Worm (Caenorhabditis elegans) whole organism, L4 larva: ENCODE results near the gene erg-28.

Experiments
- F26F4.8 ChIP-seq: fragments of 200-800 bp; sonication (Bioruptor generic); conservative IDR thresholded peaks from 2 replicates; pipeline ENCODE4 v1.3.6; 2022; ENCODE audit warnings: missing genetic modification characterization, missing compliant biosample characterization
- F49E8.2 ChIP-seq: sonication (generic microtip); optimal IDR thresholded peaks from 2 replicates; lab custom pipeline; 2016; ENCODE audit warnings: missing compliant biosample characterization, mild to moderate bottlenecking, missing genetic modification characterization, borderline replicate concordance
- aha-1 ChIP-seq: fragments of 150-350 bp; peaks from one replicate; lab custom pipeline; 2014; ENCODE audit warnings: missing biosample characterization, missing genetic modification characterization
- aly-2 ChIP-seq: sonication (generic microtip); optimal IDR thresholded peaks from 2 replicates; lab custom pipeline; 2018; ENCODE audit warnings: missing biosample characterization, missing genetic modification characterization
- ama-1 ChIP-seq: fragments of 150-350 bp; optimal IDR thresholded peaks from 2 replicates; lab custom pipeline; 2014; ENCODE audit warnings: inconsistent platforms, mixed read lengths
- ceh-32 ChIP-seq: sonication (generic microtip); optimal IDR thresholded peaks from 2 replicates; lab custom pipeline; 2016; ENCODE audit warnings: mild to moderate bottlenecking, missing genetic modification characterization, missing compliant biosample characterization; ENCODE audit not compliant: poor library complexity
- ceh-44 ChIP-seq: fragments of 200-800 bp; sonication (Bioruptor generic); IDR thresholded peaks from 2 replicates; pipeline ENCODE4 v1.3.6; 2022; ENCODE audit warnings: missing genetic modification reagents, missing genetic modification characterization, missing compliant biosample characterization
- ceh-82 ChIP-seq: sonication (generic microtip); optimal IDR thresholded peaks from 2 replicates; lab custom pipeline; 2017; ENCODE audit warnings: missing biosample characterization, missing genetic modification characterization
- daf-12 ChIP-seq: fragments of 150-350 bp; optimal IDR thresholded peaks from 2 replicates; lab custom pipeline; 2014; ENCODE audit warnings: missing biosample characterization, missing genetic modification reagents, missing genetic modification characterization
- dmd-8 ChIP-seq: fragments of 200-800 bp; sonication (Bioruptor generic); IDR thresholded peaks from 2 replicates; pipeline ENCODE4 v1.3.6; 2022; ENCODE audit warnings: missing genetic modification characterization, missing compliant biosample characterization
- duxl-1 ChIP-seq: sonication (generic microtip); optimal IDR thresholded peaks from 2 replicates; lab custom pipeline; 2016; ENCODE audit warnings: mild to moderate bottlenecking, missing genetic modification characterization, moderate library complexity, missing compliant biosample characterization; ENCODE audit not compliant: poor library complexity
- fos-1 ChIP-seq: fragments of 150-350 bp; optimal IDR thresholded peaks from 2 replicates; lab custom pipeline; 2014; ENCODE audit warnings: missing biosample characterization, missing genetic modification characterization
- gei-8 ChIP-seq: fragments of 200-800 bp; sonication (Bioruptor generic); optimal IDR thresholded peaks from 2 replicates; lab custom pipeline; 2018; ENCODE audit warnings: mild to moderate bottlenecking, missing genetic modification characterization, missing compliant biosample characterization
- lin-1 ChIP-seq: fragments of 200-800 bp; sonication (Bioruptor generic); IDR thresholded peaks from 2 replicates; pipeline ENCODE4 v1.3.6; 2022; ENCODE audit warnings: missing genetic modification reagents, missing genetic modification characterization, missing compliant biosample characterization
- lin-15B ChIP-seq: fragments of 150-350 bp; sonication (generic microtip); optimal IDR thresholded peaks from 3 replicates; lab custom pipeline; 2014; ENCODE audit warnings: missing biosample characterization, missing genetic modification characterization
- lin-29 ChIP-seq: fragments of 200-800 bp; sonication (Bioruptor generic); IDR thresholded peaks from 2 replicates; pipeline ENCODE4 v1.3.6; 2022; ENCODE audit warnings: missing genetic modification reagents, missing genetic modification characterization, missing compliant biosample characterization
- lsy-2 ChIP-seq, 2 experiments: fragments of 150-350 bp in 1 of 2; sonication (generic microtip) in 1 of 2; optimal IDR thresholded peaks; 2 replicates each; lab custom pipeline; 2014 to 2017; ENCODE audit warnings: missing biosample characterization in 2 of 2, missing genetic modification characterization in 2 of 2
- madf-9 ChIP-seq: fragments of 200-800 bp; sonication (Bioruptor generic); conservative IDR thresholded peaks from 2 replicates; pipeline ENCODE4 v1.3.6; 2022; ENCODE audit warnings: missing genetic modification reagents, missing genetic modification characterization, missing compliant biosample characterization
- mdt-29 ChIP-seq: fragments of 200-800 bp; sonication (Bioruptor generic); IDR thresholded peaks from 2 replicates; pipeline ENCODE4 v1.3.6; 2022; ENCODE audit warnings: missing genetic modification reagents, missing genetic modification characterization, missing compliant biosample characterization
- mep-1 ChIP-seq: fragments of 150-350 bp; sonication (generic microtip); optimal IDR thresholded peaks from 3 replicates; lab custom pipeline; 2014; ENCODE audit warnings: missing biosample characterization, missing genetic modification characterization
- mxl-2 ChIP-seq: fragments of 200-800 bp; sonication (Bioruptor generic); conservative IDR thresholded peaks from 2 replicates; pipeline ENCODE4 v1.3.6; 2022; ENCODE audit warnings: missing genetic modification reagents, missing genetic modification characterization, missing compliant biosample characterization
- mxl-3 ChIP-seq: fragments of 200-800 bp; sonication (Bioruptor generic); optimal IDR thresholded peaks from 2 replicates; lab custom pipeline; 2018; ENCODE audit warnings: mild to moderate bottlenecking, missing genetic modification characterization, missing compliant biosample characterization
- nhr-28 ChIP-seq: fragments of 150-350 bp; optimal IDR thresholded peaks from 2 replicates; lab custom pipeline; 2014; ENCODE audit warnings: missing biosample characterization, missing genetic modification characterization
- nhr-48 ChIP-seq: sonication (generic microtip); optimal IDR thresholded peaks from 2 replicates; lab custom pipeline; 2016; ENCODE audit warnings: mild to moderate bottlenecking, missing genetic modification characterization, missing compliant biosample characterization
- nhr-76 ChIP-seq: fragments of 150-350 bp; optimal IDR thresholded peaks from 2 replicates; lab custom pipeline; 2014; ENCODE audit warnings: missing biosample characterization, missing genetic modification characterization
- pha-4 ChIP-seq, 2 experiments: fragments of 150-350 bp in 1 of 2; fragments of 200-800 bp in 1 of 2; sonication (Bioruptor generic) in 1 of 2; IDR thresholded peaks in 1 of 2; optimal IDR thresholded peaks in 1 of 2; 2 replicates each; pipeline versions ENCODE4 v1.3.6 to Lab custom; 2014 to 2022; ENCODE audit warnings: missing genetic modification characterization in 2 of 2, missing genetic modification reagents in 2 of 2, missing biosample characterization in 1 of 2, missing compliant biosample characterization in 1 of 2
- rbr-2 ChIP-seq: sonication (generic microtip); optimal IDR thresholded peaks from 2 replicates; lab custom pipeline; 2016; ENCODE audit warnings: missing genotype, missing genetic modification characterization, missing compliant biosample characterization
- snpc-1.2 ChIP-seq: fragments of 200-800 bp; sonication (Bioruptor generic); IDR thresholded peaks from 2 replicates; pipeline ENCODE4 v1.3.6; 2022; ENCODE audit warnings: missing genetic modification reagents, missing genetic modification characterization, missing compliant biosample characterization
- spr-1 ChIP-seq: sonication (generic microtip); optimal IDR thresholded peaks from 2 replicates; lab custom pipeline; 2016; ENCODE audit warnings: mild to moderate bottlenecking, missing genetic modification characterization, missing compliant biosample characterization
- tag-97 ChIP-seq: fragments of 200-800 bp; sonication (Bioruptor generic); IDR thresholded peaks from 2 replicates; pipeline ENCODE4 v1.3.6; 2022; ENCODE audit warnings: missing genetic modification characterization, missing compliant biosample characterization
- unc-130 ChIP-seq: sonication (generic microtip); optimal IDR thresholded peaks from 2 replicates; lab custom pipeline; 2016; ENCODE audit warnings: missing genetic modification reagents, missing genetic modification characterization, missing compliant biosample characterization
- unc-62 ChIP-seq, 3 experiments: fragments of 150-350 bp in 1 of 3; sonication (generic microtip); optimal IDR thresholded peaks in 2 of 3; peaks in 1 of 3; 1 replicate in 1 of 3; 2 replicates in 2 of 3; lab custom pipeline; 2014 to 2017; ENCODE audit warnings: missing biosample characterization in 3 of 3, missing genetic modification characterization in 3 of 3, missing genetic modification reagents in 3 of 3, missing genotype in 1 of 3
- zag-1 ChIP-seq: fragments of 150-350 bp; optimal IDR thresholded peaks from 2 replicates; lab custom pipeline; 2014; ENCODE audit warnings: missing biosample characterization, missing genetic modification characterization
- zfp-2 ChIP-seq: sonication (generic microtip); optimal IDR thresholded peaks from 2 replicates; lab custom pipeline; 2016; ENCODE audit warnings: mild to moderate bottlenecking, missing genetic modification characterization, missing compliant biosample characterization

Gene erg-28

ce11 chrV:12601835-12602234, 5.4 kb upstream of the erg-28 start:
- peak in 1 of 2 experiments; percentile 84 for TF ChIP-seq unc-62 (GFP tag; optimal IDR thresholded peaks at IDR 0.05 in 1 of 2; lab: Kevin White, UChicago)
- no peak for TF ChIP-seq unc-62 (tag; optimal IDR thresholded peaks at IDR 0.05; lab: Kevin White, UChicago)
- no peak for TF ChIP-seq tag-97 (GFP tag; lab: Robert Waterston, UW)
- peak; percentile 53 for TF ChIP-seq aha-1 (tag; lab: Kevin White, UChicago)
- TF ChIP-seq aly-2: no peak
- TF ChIP-seq, all 104 proteins: peak for 2

ce11 chrV:12608857-12609256, 1.6 kb downstream of the erg-28 start, which contains the start of gene ZC116.5:
Gene ZC116.5 (minus strand): TSS chrV:12608957.
- TF ChIP-seq lin-29 (GFP tag; lab: Robert Waterston, UW) (no peak), mxl-2 (no peak), fos-1 (no peak), spr-1 (tag; lab: Kevin White, UChicago) (no peak), gei-8 (GFP tag; lab: Kevin White, UChicago) (no peak), zfp-2 (tag; lab: Kevin White, UChicago) (no peak), ceh-44 (GFP tag; lab: Robert Waterston, UW) (no peak), F26F4.8 (GFP tag; lab: Robert Waterston, UW) (no peak)

- TF ChIP-seq mxl-3 (GFP tag; lab: Kevin White, UChicago): no peak
- no peak for TF ChIP-seq zag-1 (tag; lab: Kevin White, UChicago)
- TF ChIP-seq duxl-1: no peak
- no peak for TF ChIP-seq rbr-2 (tag; lab: Kevin White, UChicago)
- no peak for TF ChIP-seq ama-1 (lab: Kevin White, UChicago)
- TF ChIP-seq snpc-1.2: no peak
- TF ChIP-seq lin-1 (GFP tag; lab: Robert Waterston, UW): no peak
- TF ChIP-seq nhr-76 (tag; lab: Kevin White, UChicago): no peak
Observed at ce11 chrV:12609526-12609925, 2.3 kb downstream of the erg-28 start, which contains the start of gene ZC116.1. Gene ZC116.1 (plus strand): TSS chrV:12609826.

ce11 chrV:12611029-12611428, 3.8 kb downstream of the erg-28 start, which contains the start of gene cubn-1:
Gene cubn-1 (plus strand): TSS chrV:12611329.
- TF ChIP-seq nhr-28: no peak
- TF ChIP-seq pha-4 (GFP tag; IDR thresholded peaks at IDR 0.05; lab: Robert Waterston, UW): no peak
- no peak for TF ChIP-seq pha-4 (tag; optimal IDR thresholded peaks at IDR 0.05; lab: Kevin White, UChicago)
- TF ChIP-seq daf-12: no peak
- no peak for TF ChIP-seq unc-130
- TF ChIP-seq lsy-2 (tag; optimal IDR thresholded peaks at IDR 0.05; lab: Kevin White, UChicago): no peak
- TF ChIP-seq dmd-8 (GFP tag; lab: Robert Waterston, UW): no peak
- no peak for TF ChIP-seq tag-97 (GFP tag; lab: Robert Waterston, UW)
- TF ChIP-seq zfp-2 (tag; lab: Kevin White, UChicago): no peak
- TF ChIP-seq ama-1 (lab: Kevin White, UChicago): no peak
- TF ChIP-seq ceh-32 (tag; lab: Kevin White, UChicago): no peak
- no peak for TF ChIP-seq mxl-3 (GFP tag; lab: Kevin White, UChicago)
- TF ChIP-seq snpc-1.2: no peak
- TF ChIP-seq lin-15B: no peak
- no peak for TF ChIP-seq nhr-48 (tag; lab: Kevin White, UChicago)
- no peak for TF ChIP-seq F49E8.2 (tag; lab: Kevin White, UChicago)
- no peak for TF ChIP-seq mdt-29 (GFP tag; lab: Robert Waterston, UW)
- no peak for TF ChIP-seq madf-9 (GFP tag; lab: Robert Waterston, UW)
- TF ChIP-seq mep-1 (tag; lab: Kevin White, UChicago): no peak
- no peak for TF ChIP-seq zag-1 (tag; lab: Kevin White, UChicago)

ce11 chrV:12612118-12612517, 4.9 kb downstream of the erg-28 start, which contains the start of gene cyc-2.2:
Gene cyc-2.2 (minus strand): TSS chrV:12612218.
- TF ChIP-seq spr-1 (tag; lab: Kevin White, UChicago) (no peak), ama-1 (lab: Kevin White, UChicago) (no peak), ceh-82 (tag; lab: Kevin White, UChicago) (no peak)
- TF ChIP-seq, all 104 proteins: peak for 0
